Fruit fly (Drosophila melanogaster) Kc167 (cell line): Measurements from ENCODE around the gene CG6878.

Experiments
- Myc ChIP-seq: fragments of >200 bp; optimal IDR thresholded peaks from 2 replicates; lab custom pipeline; 2017; ENCODE audit warnings: missing external identifiers
- Sin3A ChIP-seq: fragments of >200 bp; optimal IDR thresholded peaks from 2 replicates; lab custom pipeline; 2018; ENCODE audit warnings: missing external identifiers
- h ChIP-seq: fragments of >200 bp; optimal IDR thresholded peaks from 3 replicates; lab custom pipeline; 2018; ENCODE audit warnings: missing external identifiers
- insv ChIP-seq: fragments of >200 bp; optimal IDR thresholded peaks from 3 replicates; lab custom pipeline; 2018; ENCODE audit warnings: missing external identifiers
- psq ChIP-seq: fragments of >200 bp; optimal IDR thresholded peaks from 2 replicates; lab custom pipeline; 2017; ENCODE audit warnings: missing external identifiers
- ttk ChIP-seq: sonication (Bioruptor generic); optimal IDR thresholded peaks from 2 replicates; lab custom pipeline; 2017; ENCODE audit warnings: missing external identifiers

DNA sequence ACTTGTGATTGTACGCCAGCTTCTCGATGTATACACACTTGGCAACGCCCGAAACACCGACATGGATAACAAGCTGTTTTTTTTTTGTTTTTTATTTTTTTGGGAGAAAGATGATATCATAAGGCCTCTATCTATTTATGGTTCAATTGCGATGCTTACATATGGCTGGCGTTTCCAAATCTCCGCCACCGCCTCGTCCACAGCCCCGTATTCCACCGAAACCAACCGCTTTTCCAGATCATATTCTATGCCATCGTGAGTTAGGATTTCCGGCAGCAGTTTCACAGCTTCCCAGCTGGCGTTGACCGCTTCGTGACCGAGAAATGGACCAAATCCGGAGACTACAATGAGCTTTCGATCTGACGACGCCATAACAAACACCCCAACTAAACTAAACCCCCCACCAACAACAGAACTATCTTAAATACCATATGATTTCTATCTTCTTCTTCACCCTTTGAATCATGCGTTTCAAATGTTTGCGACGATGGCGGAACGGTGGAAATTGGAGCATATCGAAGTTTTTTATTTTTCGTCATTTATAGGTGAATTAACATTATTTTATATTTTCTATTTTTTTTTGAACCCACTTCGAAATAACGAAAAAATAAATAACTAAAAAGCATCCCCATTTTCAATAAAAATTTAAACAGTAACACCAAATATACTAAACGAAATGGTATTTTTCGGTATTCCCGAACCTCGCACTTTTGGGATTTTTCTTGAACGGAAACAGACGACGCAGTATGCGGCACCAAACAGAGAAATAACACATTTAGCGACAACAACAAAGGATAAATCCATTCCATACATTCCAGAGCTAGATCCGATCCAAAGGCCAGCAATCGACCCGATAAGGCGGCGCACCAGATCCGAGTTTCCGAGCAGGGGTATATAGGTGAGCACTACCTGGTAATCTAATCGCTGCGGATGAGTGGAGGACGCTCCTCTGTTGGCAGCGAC is 17.7 kb upstream of the CG6878 start, which contains the start of the genes CG32147 and Pex3:
- TF ChIP-seq Sin3A (lab: Kevin White, UChicago), result no peak
- no peak for TF ChIP-seq psq (lab: Kevin White, UChicago)
- TF ChIP-seq h (lab: Kevin White, UChicago), result no peak
- TF ChIP-seq ttk, result no peak
- TF ChIP-seq insv (lab: Kevin White, UChicago), result no peak
- no peak for TF ChIP-seq Myc
